Fruit fly (Drosophila melanogaster): ENCODE results near the gene Ns3.

Gene Ns3

DNA sequence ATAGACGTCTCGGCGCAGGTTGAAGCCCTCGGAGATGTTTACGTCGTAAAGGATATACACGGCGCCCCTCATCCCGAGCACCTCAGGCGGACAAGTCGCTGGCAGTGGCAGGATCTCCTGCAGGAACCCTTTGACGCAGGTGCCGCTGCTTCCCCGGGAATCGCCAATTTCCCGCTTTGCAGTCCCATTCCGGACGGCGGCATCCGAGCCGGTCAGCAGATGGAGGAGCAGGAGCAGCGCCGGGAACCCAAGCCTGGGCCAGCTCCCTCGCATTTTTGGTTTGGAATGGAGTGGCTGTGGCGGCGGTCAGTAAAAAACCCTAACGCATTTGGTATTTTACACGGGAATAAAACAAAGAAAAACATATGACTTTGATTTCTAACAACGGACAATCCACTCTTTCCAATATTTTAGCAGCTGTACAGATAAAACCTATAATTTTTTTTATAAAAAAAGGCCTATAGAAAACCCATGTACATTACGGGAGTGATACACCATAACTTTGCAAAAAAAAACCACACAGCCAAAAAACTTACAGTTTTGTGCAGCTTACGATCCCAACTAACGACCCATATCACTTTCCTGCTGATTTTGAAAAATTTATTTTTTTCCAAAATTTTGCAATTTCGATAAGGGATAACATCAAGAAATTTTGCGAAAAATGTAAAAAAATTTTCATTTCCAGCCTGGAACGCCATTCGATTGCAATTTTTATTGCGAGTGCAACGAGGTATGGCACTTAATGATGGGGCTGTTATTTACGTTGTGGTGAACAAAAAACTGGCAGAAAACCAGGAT lies 1.9 kb upstream of the Ns3 start, which contains the start of the genes O-fut2 and CG14777 (continued):
- TF ChIP-seq CG2120 (GFP tag; optimal IDR thresholded peaks at IDR 0.05) (peak; percentile 13), crp (GFP tag; optimal IDR thresholded peaks at IDR 0.05) (peak in 1 of 2 experiments; percentile 67), az2 (GFP tag; optimal IDR thresholded peaks at IDR 0.05) (peak; percentile 9), cad (GFP tag; optimal IDR thresholded peaks at IDR 0.05) (no peak), pzg (GFP tag; optimal IDR thresholded peaks at IDR 0.05) (peak; percentile 12), Pdp1 (GFP tag; optimal IDR thresholded peaks at IDR 0.05) (peak in 1 of 2 experiments; percentile 5), pan (optimal IDR thresholded peaks at IDR 0.05) (no peak), pan (GFP tag; optimal IDR thresholded peaks at IDR 0.05 in 1 of 2, IDR thresholded peaks at IDR 0.05 in 1 of 2) (peak in 1 of 2 experiments; percentile 6), CG2202 (tag; optimal IDR thresholded peaks at IDR 0.05) (no peak), lbe (GFP tag; optimal IDR thresholded peaks at IDR 0.05) (peak; percentile 24), Oaz (GFP tag; IDR thresholded peaks at IDR 0.05) (0 out of 2 replicates have a peak, but pooled peaks have one; percentile 15), HmgZ (tag; optimal IDR thresholded peaks at IDR 0.05) (no peak), prd (optimal IDR thresholded peaks at IDR 0.05) (no peak), prd (GFP tag; IDR thresholded peaks at IDR 0.05) (peak; percentile 21; the same call in 1 of the 3 replicates), Gug (GFP tag; IDR thresholded peaks at IDR 0.05) (peak; percentile 10; the same call in 1 of the 4 replicates), nerfin-2 (GFP tag; IDR thresholded peaks at IDR 0.05; ENCODE audit: partially characterized antibody) (no peak), Mrtf (GFP tag; IDR thresholded peaks at IDR 0.05) (no peak), trem (tag; optimal IDR thresholded peaks at IDR 0.05) (peak; percentile 17), CHES-1-like (GFP tag; optimal IDR thresholded peaks at IDR 0.05) (peak; percentile 17), CG17361 (GFP tag; IDR thresholded peaks at IDR 0.05) (0 out of 3 replicates have a peak, but pooled peaks have one; percentile 9), sens (GFP tag) (peak; percentile 63), Drgx (GFP tag; IDR thresholded peaks at IDR 0.05) (peak; percentile 54; the same call in 1 of the 2 replicates), ci (GFP tag; IDR thresholded peaks at IDR 0.05) (0 out of 3 replicates have a peak, but pooled peaks have one; percentile 11), CG6689 (GFP tag; IDR thresholded peaks at IDR 0.05) (no peak), MESR4 (GFP tag; optimal IDR thresholded peaks at IDR 0.05) (peak; percentile 60), CG4360 (GFP tag; IDR thresholded peaks at IDR 0.05) (no peak), Sox100B (GFP tag; optimal IDR thresholded peaks at IDR 0.05) (no peak), MBD-R2 (GFP tag; IDR thresholded peaks at IDR 0.05) (peak; percentile 63), CG2116 (GFP tag; optimal IDR thresholded peaks at IDR 0.05) (peak; percentile 15)

dm6 chrX:1461544-1461943 lies 2.5 kb downstream of the Ns3 start, which contains the start of gene CG14787:
TSS of gene CG14787 (minus strand) at chrX:1461676.
- TF ChIP-seq Drgx (GFP tag; IDR thresholded peaks at IDR 0.05) (0 out of 2 replicates have a peak, but pooled peaks have one; percentile 37), Pdp1 (GFP tag; optimal IDR thresholded peaks at IDR 0.05) (peak in 1 of 2 experiments; percentile 52), nom (GFP tag; optimal IDR thresholded peaks at IDR 0.05) (peak; percentile 58), bcd (GFP tag; optimal IDR thresholded peaks at IDR 0.05) (no peak), CG10959 (GFP tag; IDR thresholded peaks at IDR 0.05) (no peak), CG15601 (tag; optimal IDR thresholded peaks at IDR 0.05) (no peak)

- TF ChIP-seq Dp (GFP tag; optimal IDR thresholded peaks at IDR 0.05) = peak; percentile 59
- peak; percentile 53 for TF ChIP-seq YL-1 (GFP tag; optimal IDR thresholded peaks at IDR 0.05)
- peak; percentile 23; the same call in 1 of the 2 replicates for TF ChIP-seq Adf1 (GFP tag; IDR thresholded peaks at IDR 0.05)
- no peak for TF ChIP-seq CG34224 (GFP tag; IDR thresholded peaks at IDR 0.05; ENCODE audit: partially characterized antibody)
- peak; percentile 3 for TF ChIP-seq CG17186 (GFP tag; optimal IDR thresholded peaks at IDR 0.05)
- TF ChIP-seq BEAF-32 (GFP tag; optimal IDR thresholded peaks at IDR 0.05) = peak; percentile 14
- no peak for TF ChIP-seq CG4282 (GFP tag; optimal IDR thresholded peaks at IDR 0.05)
- TF ChIP-seq tgo (GFP tag; IDR thresholded peaks at IDR 0.05) = no peak
- TF ChIP-seq CG34422 (GFP tag; IDR thresholded peaks at IDR 0.05) = peak; percentile 52; the same call in 1 of the 3 replicates
- TF ChIP-seq Optix (GFP tag; IDR thresholded peaks at IDR 0.05) = no peak
- peak; percentile 39 for TF ChIP-seq MESR4 (GFP tag; optimal IDR thresholded peaks at IDR 0.05)
- no peak for TF ChIP-seq CG7357 (GFP tag; IDR thresholded peaks at IDR 0.05)
- peak; percentile 24 for TF ChIP-seq NfI (GFP tag; optimal IDR thresholded peaks at IDR 0.05)
- peak; percentile 64; the same call in 1 of the 3 replicates for TF ChIP-seq ci (GFP tag; IDR thresholded peaks at IDR 0.05)
- TF ChIP-seq CG10431 (GFP tag; optimal IDR thresholded peaks at IDR 0.05) = peak; percentile 16
Observed at dm6 chrX:1460278-1460872, 3.6 kb downstream of the Ns3 start, which contains the start of gene Lrpprc2. TSS of gene Lrpprc2 (minus strand) at chrX:1460617.

All from whole organism, embryonic.